Worm (Caenorhabditis elegans) whole organism, late embryonic: Measurements from ENCODE around the gene cisd-3.2.

Experiments
- C08G9.2 ChIP-seq: sonication (generic microtip); optimal IDR thresholded peaks from 2 replicates; lab custom pipeline; 2016; ENCODE audit warnings: mild to moderate bottlenecking, missing genetic modification characterization, moderate library complexity, missing compliant biosample characterization
- C38D4.7 ChIP-seq: fragments of 200-800 bp; sonication (Bioruptor generic); optimal IDR thresholded peaks from 2 replicates; lab custom pipeline; 2018; ENCODE audit warnings: mild to moderate bottlenecking, missing genetic modification characterization, moderate library complexity, missing compliant biosample characterization
- K09A11.1 ChIP-seq: sonication (generic microtip); optimal IDR thresholded peaks from 2 replicates; lab custom pipeline; 2017; ENCODE audit warnings: antibody characterized with exemption, mild to moderate bottlenecking, missing genetic modification characterization, missing compliant biosample characterization; ENCODE audit not compliant: insufficient read depth
- T23F11.4 ChIP-seq: fragments of 200-800 bp; sonication (Bioruptor generic); optimal IDR thresholded peaks from 2 replicates; lab custom pipeline; 2018; ENCODE audit warnings: mild to moderate bottlenecking, missing genetic modification characterization, missing compliant biosample characterization
- Y22D7AL.16 ChIP-seq: sonication (generic microtip); optimal IDR thresholded peaks from 2 replicates; lab custom pipeline; 2016; ENCODE audit warnings: missing genetic modification characterization, missing compliant biosample characterization
- ahr-1 ChIP-seq: sonication (generic microtip); optimal IDR thresholded peaks from 2 replicates; lab custom pipeline; 2016; ENCODE audit warnings: missing genetic modification characterization, missing compliant biosample characterization
- ceh-18 ChIP-seq: sonication (generic microtip); optimal IDR thresholded peaks from 2 replicates; lab custom pipeline; 2016; ENCODE audit warnings: missing genetic modification characterization, missing compliant biosample characterization
- ceh-30 ChIP-seq: fragments of 150-350 bp; optimal IDR thresholded peaks from 2 replicates; lab custom pipeline; 2014; ENCODE audit warnings: missing biosample characterization, missing genetic modification characterization
- ceh-45 ChIP-seq: fragments of 200-800 bp; sonication (Bioruptor generic); IDR thresholded peaks from 2 replicates; pipeline ENCODE4 v1.3.6; 2022; ENCODE audit warnings: missing genetic modification reagents, missing genetic modification characterization, missing compliant biosample characterization
- ceh-48 ChIP-seq: sonication (generic microtip); optimal IDR thresholded peaks from 2 replicates; lab custom pipeline; 2016; ENCODE audit warnings: missing genetic modification characterization, inconsistent platforms, missing compliant biosample characterization
- ceh-9 ChIP-seq: sonication (generic microtip); optimal IDR thresholded peaks from 2 replicates; lab custom pipeline; 2016; ENCODE audit warnings: mild to moderate bottlenecking, missing genetic modification characterization, inconsistent platforms, missing compliant biosample characterization
- elt-4 ChIP-seq: sonication (generic microtip); optimal IDR thresholded peaks from 2 replicates; lab custom pipeline; 2016; ENCODE audit warnings: missing genetic modification characterization, missing compliant biosample characterization
- eyg-1 ChIP-seq: sonication (generic microtip); optimal IDR thresholded peaks from 2 replicates; lab custom pipeline; 2016; ENCODE audit warnings: missing genotype, missing genetic modification characterization, missing compliant biosample characterization
- fax-1 ChIP-seq: sonication (generic microtip); optimal IDR thresholded peaks from 2 replicates; lab custom pipeline; 2016; ENCODE audit warnings: missing genotype, missing genetic modification characterization, missing compliant biosample characterization
- fkh-10 ChIP-seq: fragments of 150-350 bp; optimal IDR thresholded peaks from 2 replicates; lab custom pipeline; 2014; ENCODE audit warnings: missing biosample characterization, missing genetic modification reagents, missing genetic modification characterization
- fkh-6 ChIP-seq: sonication (generic microtip); optimal IDR thresholded peaks from 2 replicates; lab custom pipeline; 2016; ENCODE audit warnings: missing genetic modification characterization, missing compliant biosample characterization
- hlh-30 ChIP-seq: sonication (generic microtip); optimal IDR thresholded peaks from 2 replicates; lab custom pipeline; 2017; ENCODE audit warnings: antibody characterized with exemption, missing genetic modification characterization, missing compliant biosample characterization; ENCODE audit not compliant: insufficient read depth
- hlh-8 ChIP-seq: sonication (generic microtip); optimal IDR thresholded peaks from 2 replicates; lab custom pipeline; 2016; ENCODE audit warnings: missing genotype, missing genetic modification characterization, missing compliant biosample characterization
- lim-6 ChIP-seq: sonication (generic microtip); optimal IDR thresholded peaks from 2 replicates; lab custom pipeline; 2016; ENCODE audit warnings: missing genetic modification characterization, missing compliant biosample characterization
- lin-11 ChIP-seq: fragments of 200-800 bp; sonication (Bioruptor generic); optimal IDR thresholded peaks from 2 replicates; lab custom pipeline; 2018; ENCODE audit warnings: mild to moderate bottlenecking, missing genetic modification characterization, missing compliant biosample characterization
- mec-3 ChIP-seq: sonication (generic microtip); optimal IDR thresholded peaks from 2 replicates; lab custom pipeline; 2016; ENCODE audit warnings: borderline replicate concordance, missing genetic modification characterization, missing compliant biosample characterization
- npax-4 ChIP-seq: sonication (generic microtip); optimal IDR thresholded peaks from 2 replicates; lab custom pipeline; 2016; ENCODE audit warnings: missing genetic modification characterization, missing compliant biosample characterization
- pag-3 ChIP-seq: sonication (generic microtip); optimal IDR thresholded peaks from 2 replicates; lab custom pipeline; 2016; ENCODE audit warnings: missing compliant biosample characterization, missing genetic modification characterization, borderline replicate concordance
- pros-1 ChIP-seq: fragments of 150-350 bp; optimal IDR thresholded peaks from 2 replicates; lab custom pipeline; 2014; ENCODE audit warnings: missing biosample characterization, missing genetic modification reagents, missing genetic modification characterization
- ref-2 ChIP-seq: sonication (generic microtip); optimal IDR thresholded peaks from 2 replicates; lab custom pipeline; 2016; ENCODE audit warnings: missing genetic modification characterization, missing compliant biosample characterization
- rnt-1 ChIP-seq: sonication (generic microtip); optimal IDR thresholded peaks from 2 replicates; lab custom pipeline; 2016; ENCODE audit warnings: missing genetic modification characterization, missing compliant biosample characterization
- sox-2 ChIP-seq: fragments of 200-800 bp; sonication (Bioruptor generic); IDR thresholded peaks from 2 replicates; pipeline ENCODE4 v1.3.6; 2022; ENCODE audit warnings: missing genetic modification reagents, missing genetic modification characterization, missing compliant biosample characterization
- sox-4 ChIP-seq: sonication (generic microtip); optimal IDR thresholded peaks from 2 replicates; lab custom pipeline; 2017; ENCODE audit warnings: mild to moderate bottlenecking, missing genetic modification characterization, inconsistent platforms, missing compliant biosample characterization
- tbx-2 ChIP-seq: sonication (generic microtip); optimal IDR thresholded peaks from 2 replicates; lab custom pipeline; 2016; ENCODE audit warnings: missing genetic modification characterization, missing compliant biosample characterization
- ttx-3 ChIP-seq: sonication (generic microtip); optimal IDR thresholded peaks from 2 replicates; lab custom pipeline; 2016; ENCODE audit warnings: missing genetic modification reagents, missing genetic modification characterization, missing compliant biosample characterization
- unc-3 ChIP-seq, 2 experiments: fragments of 200-800 bp in 1 of 2; sonication (Bioruptor generic) in 1 of 2; sonication (generic microtip) in 1 of 2; conservative IDR thresholded peaks in 1 of 2; optimal IDR thresholded peaks in 1 of 2; 2 replicates each; pipeline versions ENCODE4 v1.3.6 to Lab custom; 2016 to 2022; ENCODE audit warnings: missing compliant biosample characterization in 2 of 2, missing genetic modification characterization in 2 of 2, missing genetic modification reagents in 1 of 2
- zip-5 ChIP-seq: sonication (generic microtip); optimal IDR thresholded peaks from 2 replicates; lab custom pipeline; 2016; ENCODE audit warnings: missing genetic modification characterization, missing compliant biosample characterization
- ztf-16 ChIP-seq: sonication (generic microtip); optimal IDR thresholded peaks from 2 replicates; lab custom pipeline; 2017; ENCODE audit warnings: missing genetic modification characterization, missing compliant biosample characterization

The cisd-3.2 gene

DNA sequence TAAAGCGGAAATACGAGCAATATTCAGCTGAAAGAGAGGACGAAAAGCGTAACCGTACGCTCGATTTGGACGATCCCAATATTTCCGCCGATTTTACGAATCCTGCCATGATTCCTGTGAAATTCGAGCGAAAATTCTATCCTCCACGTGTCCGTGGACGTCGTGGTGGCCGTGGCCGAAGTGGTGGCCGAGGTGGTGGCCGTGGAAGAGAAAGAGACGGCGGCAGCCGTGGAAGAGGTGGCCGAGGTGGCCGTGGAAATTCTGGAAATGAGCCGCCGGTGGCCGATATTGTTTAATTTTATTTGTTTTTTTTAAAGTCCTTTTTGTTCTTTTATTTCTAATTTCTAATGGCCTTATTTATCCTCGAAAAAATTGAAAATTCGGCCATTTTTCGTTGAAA, 32.0 kb upstream of the cisd-3.2 start:
- TF ChIP-seq elt-4 (tag; lab: Kevin White, UChicago), result no peak
- no peak for TF ChIP-seq npax-4
- TF ChIP-seq tbx-2 (tag; lab: Kevin White, UChicago), result peak; percentile 15
- TF ChIP-seq sox-4, result no peak

DNA sequence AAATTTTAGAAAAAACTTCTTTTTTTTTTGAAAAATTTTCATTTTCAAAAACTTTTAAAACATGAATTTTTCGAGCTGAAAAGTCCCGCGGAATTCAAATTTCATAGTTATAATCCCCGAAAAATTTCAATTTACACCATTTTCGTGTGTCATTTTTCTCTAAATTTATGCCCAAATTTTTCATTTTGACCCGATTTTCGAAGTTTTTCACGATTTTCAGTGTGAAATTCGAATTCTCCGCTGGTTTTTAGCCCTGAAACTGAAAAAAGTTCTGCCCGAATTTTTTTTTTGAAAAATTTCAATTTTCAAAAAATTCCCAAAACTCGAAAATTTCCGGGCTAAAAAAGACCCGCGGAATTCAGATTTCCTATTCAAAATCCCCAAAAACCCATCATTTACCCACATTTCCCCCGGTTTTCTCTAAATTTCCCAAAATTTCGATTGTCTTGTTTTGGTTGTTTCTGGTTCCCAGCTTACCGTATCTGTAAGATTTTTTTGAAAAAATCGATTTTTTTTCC, 31.5 kb upstream of the cisd-3.2 start:
- no peak for TF ChIP-seq ceh-9
- TF ChIP-seq C38D4.7 (GFP tag; lab: Kevin White, UChicago), result no peak
- no peak for TF ChIP-seq lim-6 (tag; lab: Kevin White, UChicago)
- TF ChIP-seq hlh-30, result no peak
- TF ChIP-seq sox-4, result no peak
- no peak for TF ChIP-seq ceh-18 (tag; lab: Kevin White, UChicago)
- TF ChIP-seq Y22D7AL.16, result no peak
- TF ChIP-seq ceh-30 (tag; lab: Kevin White, UChicago), result no peak

DNA sequence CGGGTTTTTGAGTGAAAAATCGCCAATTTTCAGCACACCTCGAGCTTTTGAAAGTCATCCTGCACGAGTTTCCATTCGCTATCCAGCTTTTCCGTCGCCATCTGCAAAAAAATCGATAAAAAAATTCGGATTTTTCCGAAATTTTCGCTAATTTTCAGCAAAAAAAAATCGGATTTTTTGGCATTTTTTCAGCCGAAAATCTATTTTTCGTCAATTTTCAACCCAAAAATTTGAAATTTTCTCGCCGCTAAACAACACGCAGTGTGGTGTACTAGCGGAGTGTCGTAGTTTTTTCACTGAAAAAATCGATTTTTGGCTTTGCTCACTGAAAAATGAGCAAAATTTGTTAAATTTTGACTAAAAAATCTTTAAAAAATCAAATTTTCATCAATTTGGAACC, 22.4 kb upstream of the cisd-3.2 start, which contains the start of gene tmem-120:
Gene tmem-120, minus strand, starts transcription at position 101 of the 400 bp plus-strand sequence.
- TF ChIP-seq fax-1 (tag; lab: Kevin White, UChicago) (no peak), ceh-30 (tag; lab: Kevin White, UChicago) (no peak), eyg-1 (tag; lab: Kevin White, UChicago) (no peak), npax-4 (no peak), ceh-45 (GFP tag; lab: Robert Waterston, UW) (no peak), pag-3 (tag; lab: Kevin White, UChicago) (no peak), fkh-6 (tag; lab: Kevin White, UChicago) (no peak), ref-2 (tag; lab: Kevin White, UChicago) (no peak), ahr-1 (tag; lab: Kevin White, UChicago) (no peak), ceh-48 (tag; lab: Kevin White, UChicago) (no peak), mec-3 (no peak), rnt-1 (no peak), ttx-3 (tag; lab: Kevin White, UChicago) (no peak), fkh-10 (GFP tag; lab: Kevin White, UChicago) (no peak)
- TF ChIP-seq, all 69 proteins: peak for 0

DNA sequence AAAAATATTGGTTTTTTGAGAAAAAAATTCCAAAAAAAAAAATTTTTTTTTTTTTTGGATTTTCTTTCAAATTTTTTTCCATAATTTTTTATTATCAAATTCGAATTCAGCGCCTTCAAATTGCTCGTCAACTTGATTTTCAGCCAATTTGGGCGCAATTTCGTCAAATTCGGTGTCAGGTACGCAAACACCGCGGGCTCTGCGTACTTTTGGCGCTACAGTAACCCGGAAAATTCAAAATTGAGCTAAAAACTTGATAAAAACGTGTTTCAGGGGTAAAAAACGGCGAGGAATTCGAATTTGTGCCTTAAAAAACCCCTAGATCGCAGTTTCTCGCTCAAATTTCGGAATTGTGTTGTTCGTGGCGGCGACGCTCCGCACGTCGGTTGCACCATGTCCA, 20.4 kb upstream of the cisd-3.2 start:
- TF ChIP-seq pros-1 (tag; lab: Kevin White, UChicago) (no peak), unc-3 (GFP tag; conservative IDR thresholded peaks at IDR 0.05; lab: Robert Waterston, UW) (no peak), unc-3 (tag; optimal IDR thresholded peaks at IDR 0.05; lab: Kevin White, UChicago) (no peak), hlh-30 (no peak)

DNA sequence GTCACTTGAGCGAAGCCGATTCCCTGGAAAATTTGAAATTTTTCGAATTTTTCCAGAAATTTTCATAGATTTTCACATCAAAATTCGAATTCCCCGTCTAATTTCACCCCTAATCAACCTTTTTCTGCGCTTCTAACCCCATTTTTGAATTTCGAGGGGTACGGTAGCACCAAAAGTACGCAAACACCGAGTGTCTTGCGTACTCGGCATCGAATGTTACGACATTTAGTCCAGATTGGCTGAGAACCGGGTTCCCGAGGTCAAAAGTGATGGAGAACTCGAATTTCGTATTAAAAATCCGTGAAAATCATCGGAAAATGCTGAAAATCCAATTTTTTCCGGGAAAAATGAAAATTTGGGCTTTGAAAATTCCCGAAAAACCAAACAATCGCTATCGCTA, 11.9 kb upstream of the cisd-3.2 start:
- TF ChIP-seq zip-5 (tag; lab: Kevin White, UChicago), result no peak
- TF ChIP-seq ref-2 (tag; lab: Kevin White, UChicago), result no peak
- no peak for TF ChIP-seq K09A11.1 (tag; lab: Kevin White, UChicago)
- TF ChIP-seq hlh-8, result no peak
- no peak for TF ChIP-seq T23F11.4 (GFP tag; lab: Kevin White, UChicago)
- TF ChIP-seq C38D4.7 (GFP tag; lab: Kevin White, UChicago), result no peak
- no peak for TF ChIP-seq ceh-48 (tag; lab: Kevin White, UChicago)
- no peak for TF ChIP-seq sox-2 (GFP tag; lab: Robert Waterston, UW)
- no peak for TF ChIP-seq eyg-1 (tag; lab: Kevin White, UChicago)
- no peak for TF ChIP-seq ztf-16 (tag; lab: Kevin White, UChicago)
- TF ChIP-seq lin-11, result no peak
- TF ChIP-seq C08G9.2 (tag; lab: Kevin White, UChicago), result no peak
- TF ChIP-seq, all 69 proteins: peak for 0
